Worm (Caenorhabditis elegans): ENCODE results near the gene Y48G9A.6.

DNA sequence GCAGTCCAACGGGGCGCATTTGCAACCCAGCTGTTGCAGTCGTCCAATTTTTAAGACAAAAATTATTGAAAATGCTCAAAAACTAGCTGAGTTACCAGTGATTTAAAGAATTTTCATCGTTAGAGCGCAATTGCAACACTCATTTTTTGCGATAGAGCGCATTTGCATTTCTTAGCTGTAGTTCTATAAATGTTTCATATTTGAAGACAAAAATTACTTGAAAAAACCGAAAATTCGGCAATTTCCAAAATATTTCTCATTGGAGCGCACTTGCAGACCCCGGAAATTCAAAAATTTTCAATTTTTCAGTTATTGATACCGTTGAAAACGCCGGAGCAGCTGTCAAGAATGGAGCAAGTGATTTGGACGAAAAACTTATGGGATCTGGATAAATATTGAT, 5.6 kb upstream of the Y48G9A.6 start:
- TF ChIP-seq unc-39 (tag; optimal IDR thresholded peaks at IDR 0.05): no peak
- TF ChIP-seq elt-1 (tag; optimal IDR thresholded peaks at IDR 0.05; ENCODE audit: borderline replicate concordance, insufficient read depth): no peak
- no peak for TF ChIP-seq cnd-1 (tag; optimal IDR thresholded peaks at IDR 0.05)
- TF ChIP-seq pha-4 (tag; optimal IDR thresholded peaks at IDR 0.05): no peak
- no peak for TF ChIP-seq ces-1 (GFP tag; optimal IDR thresholded peaks at IDR 0.05)
- TF ChIP-seq nhr-2 (tag; optimal IDR thresholded peaks at IDR 0.05): no peak
- no peak for TF ChIP-seq elt-3 (tag; optimal IDR thresholded peaks at IDR 0.05)
- TF ChIP-seq lsy-2 (tag; optimal IDR thresholded peaks at IDR 0.05): no peak
- no peak for TF ChIP-seq lin-13 (tag; optimal IDR thresholded peaks at IDR 0.05)
- no peak for TF ChIP-seq mep-1 (tag; optimal IDR thresholded peaks at IDR 0.05)
